Worm (Caenorhabditis elegans): ENCODE results near the gene T16A1.10.

The T16A1.10 gene

ce11 chrII:2122091-2122490 is 30.2 kb upstream of the T16A1.10 start, which contains the start of gene math-37:
Gene math-37 (minus strand): TSS chrII:2122191.
- TF ChIP-seq tbx-37 (GFP tag; conservative IDR thresholded peaks at IDR 0.05) (no peak), F13C5.2 (tag; optimal IDR thresholded peaks at IDR 0.05) (no peak), hnd-1 (tag; optimal IDR thresholded peaks at IDR 0.05) (no peak), ceh-13 (GFP tag; optimal IDR thresholded peaks at IDR 0.05) (no peak), aly-1 (tag; optimal IDR thresholded peaks at IDR 0.05) (no peak), hmg-4 (GFP tag; optimal IDR thresholded peaks at IDR 0.05) (no peak), pes-1 (GFP tag; IDR thresholded peaks at IDR 0.05) (no peak), tra-4 (tag; optimal IDR thresholded peaks at IDR 0.05) (no peak), scrt-1 (GFP tag; IDR thresholded peaks at IDR 0.05) (no peak), sea-1 (GFP tag; conservative IDR thresholded peaks at IDR 0.05) (no peak), ceh-36 (tag; optimal IDR thresholded peaks at IDR 0.05) (no peak), B0310.2 (tag; optimal IDR thresholded peaks at IDR 0.05) (no peak), tbx-11 (GFP tag; IDR thresholded peaks at IDR 0.05) (no peak), ets-7 (tag; optimal IDR thresholded peaks at IDR 0.05) (no peak), ama-1 (optimal IDR thresholded peaks at IDR 0.05) (no peak), hmbx-1 (tag; optimal IDR thresholded peaks at IDR 0.05) (no peak), flt-1 (GFP tag; IDR thresholded peaks at IDR 0.05) (no peak)

ce11 chrII:2116794-2117193 is 24.9 kb upstream of the T16A1.10 start, which contains the start of gene srh-195:
Gene srh-195 (minus strand): TSS chrII:2116894.
- TF ChIP-seq ceh-36 (tag; optimal IDR thresholded peaks at IDR 0.05) (no peak), ets-7 (tag; optimal IDR thresholded peaks at IDR 0.05) (no peak), pes-1 (GFP tag; IDR thresholded peaks at IDR 0.05) (no peak), ama-1 (optimal IDR thresholded peaks at IDR 0.05) (no peak)

- TF ChIP-seq hmbx-1 (tag; optimal IDR thresholded peaks at IDR 0.05) (no peak), ceh-36 (tag; optimal IDR thresholded peaks at IDR 0.05) (no peak), aly-1 (tag; optimal IDR thresholded peaks at IDR 0.05) (no peak), scrt-1 (GFP tag; IDR thresholded peaks at IDR 0.05) (no peak), flt-1 (GFP tag; IDR thresholded peaks at IDR 0.05) (no peak), tbx-11 (GFP tag; IDR thresholded peaks at IDR 0.05) (no peak), ets-7 (tag; optimal IDR thresholded peaks at IDR 0.05) (no peak), B0310.2 (tag; optimal IDR thresholded peaks at IDR 0.05) (no peak), tra-4 (tag; optimal IDR thresholded peaks at IDR 0.05) (no peak), ceh-13 (GFP tag; optimal IDR thresholded peaks at IDR 0.05) (no peak), tbx-37 (GFP tag; conservative IDR thresholded peaks at IDR 0.05) (no peak), F13C5.2 (tag; optimal IDR thresholded peaks at IDR 0.05) (no peak), hnd-1 (tag; optimal IDR thresholded peaks at IDR 0.05) (no peak), sea-1 (GFP tag; conservative IDR thresholded peaks at IDR 0.05) (no peak)
These were observed 22.6 kb upstream of the T16A1.10 start for ce11 chrII:2114488-2114887.

- TF ChIP-seq hmbx-1 (tag; optimal IDR thresholded peaks at IDR 0.05) (no peak), sea-1 (GFP tag; conservative IDR thresholded peaks at IDR 0.05) (no peak), scrt-1 (GFP tag; IDR thresholded peaks at IDR 0.05) (no peak), ceh-36 (tag; optimal IDR thresholded peaks at IDR 0.05) (no peak), ceh-13 (GFP tag; optimal IDR thresholded peaks at IDR 0.05) (no peak), tbx-11 (GFP tag; IDR thresholded peaks at IDR 0.05) (no peak), ama-1 (optimal IDR thresholded peaks at IDR 0.05) (no peak), tra-4 (tag; optimal IDR thresholded peaks at IDR 0.05) (no peak), hnd-1 (tag; optimal IDR thresholded peaks at IDR 0.05) (no peak), pes-1 (GFP tag; IDR thresholded peaks at IDR 0.05) (no peak), flt-1 (GFP tag; IDR thresholded peaks at IDR 0.05) (no peak), aly-1 (tag; optimal IDR thresholded peaks at IDR 0.05) (no peak), ets-7 (tag; optimal IDR thresholded peaks at IDR 0.05) (no peak), F13C5.2 (tag; optimal IDR thresholded peaks at IDR 0.05) (no peak), hmg-4 (GFP tag; optimal IDR thresholded peaks at IDR 0.05) (no peak), tbx-37 (GFP tag; conservative IDR thresholded peaks at IDR 0.05) (no peak), B0310.2 (tag; optimal IDR thresholded peaks at IDR 0.05) (no peak)
These were observed 21.1 kb upstream of the T16A1.10 start, which contains the start of gene R52.6 for ce11 chrII:2112948-2113347. Gene R52.6 (minus strand): TSS chrII:2113048.

ce11 chrII:2109943-2110342 is 18.0 kb upstream of the T16A1.10 start, which contains the start of gene R52.5:
Gene R52.5 (minus strand): TSS chrII:2110043.
- no peak for TF ChIP-seq tbx-37 (GFP tag; conservative IDR thresholded peaks at IDR 0.05)
- no peak for TF ChIP-seq hnd-1 (tag; optimal IDR thresholded peaks at IDR 0.05)
- TF ChIP-seq B0310.2 (tag; optimal IDR thresholded peaks at IDR 0.05), result no peak
- no peak for TF ChIP-seq ceh-36 (tag; optimal IDR thresholded peaks at IDR 0.05)
- no peak for TF ChIP-seq tbx-11 (GFP tag; IDR thresholded peaks at IDR 0.05)
- no peak for TF ChIP-seq sea-1 (GFP tag; conservative IDR thresholded peaks at IDR 0.05)
- TF ChIP-seq hmbx-1 (tag; optimal IDR thresholded peaks at IDR 0.05), result no peak
- no peak for TF ChIP-seq tra-4 (tag; optimal IDR thresholded peaks at IDR 0.05)
- no peak for TF ChIP-seq aly-1 (tag; optimal IDR thresholded peaks at IDR 0.05)
- TF ChIP-seq hmg-4 (GFP tag; optimal IDR thresholded peaks at IDR 0.05), result no peak
- TF ChIP-seq flt-1 (GFP tag; IDR thresholded peaks at IDR 0.05), result no peak
- no peak for TF ChIP-seq ceh-13 (GFP tag; optimal IDR thresholded peaks at IDR 0.05)
- TF ChIP-seq scrt-1 (GFP tag; IDR thresholded peaks at IDR 0.05), result no peak

- TF ChIP-seq tra-4 (tag; optimal IDR thresholded peaks at IDR 0.05) (no peak), ama-1 (optimal IDR thresholded peaks at IDR 0.05) (no peak), sea-1 (GFP tag; conservative IDR thresholded peaks at IDR 0.05) (no peak), tbx-37 (GFP tag; conservative IDR thresholded peaks at IDR 0.05) (no peak), pes-1 (GFP tag; IDR thresholded peaks at IDR 0.05) (no peak), ets-7 (tag; optimal IDR thresholded peaks at IDR 0.05) (no peak), tbx-11 (GFP tag; IDR thresholded peaks at IDR 0.05) (no peak), B0310.2 (tag; optimal IDR thresholded peaks at IDR 0.05) (no peak), hmbx-1 (tag; optimal IDR thresholded peaks at IDR 0.05) (no peak), hmg-4 (GFP tag; optimal IDR thresholded peaks at IDR 0.05) (no peak), ceh-36 (tag; optimal IDR thresholded peaks at IDR 0.05) (no peak), ceh-13 (GFP tag; optimal IDR thresholded peaks at IDR 0.05) (no peak), scrt-1 (GFP tag; IDR thresholded peaks at IDR 0.05) (no peak), hnd-1 (tag; optimal IDR thresholded peaks at IDR 0.05) (no peak), flt-1 (GFP tag; IDR thresholded peaks at IDR 0.05) (no peak), aly-1 (tag; optimal IDR thresholded peaks at IDR 0.05) (no peak), F13C5.2 (tag; optimal IDR thresholded peaks at IDR 0.05) (no peak)
These were observed 16.4 kb upstream of the T16A1.10 start, which contains the start of gene R52.4 for ce11 chrII:2108295-2108694. Gene R52.4 (minus strand): TSS chrII:2108395.
